Fruit fly (Drosophila melanogaster): ENCODE data around the gene AstA-R1.
A peak's percentile ranks its signal among the peaks of the same experiment; 100 is the strongest.

- TF ChIP-seq Crg-1 (GFP tag; optimal IDR thresholded peaks at IDR 0.05): peak; percentile 17
- TF ChIP-seq cic (GFP tag; optimal IDR thresholded peaks at IDR 0.05): no peak
- peak; percentile 23 for TF ChIP-seq CG11617 (GFP tag; optimal IDR thresholded peaks at IDR 0.05)
- no peak for TF ChIP-seq cnc (optimal IDR thresholded peaks at IDR 0.05)
- TF ChIP-seq Mnt (GFP tag; optimal IDR thresholded peaks at IDR 0.05): peak; percentile 38
These were observed 117.6 kb downstream of the AstA-R1 start for dm6 chrX:3691623-3692553.
